Worm (Caenorhabditis elegans) whole organism, L4/young adult: ENCODE measurements around the gene F19B6.3.
A peak's percentile ranks its signal among the peaks of the same experiment; 100 is the strongest.

ENCODE experiments used
- W03F9.2 ChIP-seq: fragments of 150-350 bp; optimal IDR thresholded peaks from 2 replicates; lab custom pipeline; 2014; ENCODE audit warnings: missing biosample characterization, missing genetic modification characterization
- dao-5 ChIP-seq: sonication (generic microtip); optimal IDR thresholded peaks from 2 replicates; lab custom pipeline; 2016; ENCODE audit warnings: missing genotype, missing genetic modification characterization, moderate library complexity, missing compliant biosample characterization
- him-1 ChIP-seq: sonication (generic microtip); optimal IDR thresholded peaks from 2 replicates; lab custom pipeline; 2016; ENCODE audit warnings: missing genotype, missing genetic modification reagents, missing genetic modification characterization, missing compliant biosample characterization

The F19B6.3 gene

DNA sequence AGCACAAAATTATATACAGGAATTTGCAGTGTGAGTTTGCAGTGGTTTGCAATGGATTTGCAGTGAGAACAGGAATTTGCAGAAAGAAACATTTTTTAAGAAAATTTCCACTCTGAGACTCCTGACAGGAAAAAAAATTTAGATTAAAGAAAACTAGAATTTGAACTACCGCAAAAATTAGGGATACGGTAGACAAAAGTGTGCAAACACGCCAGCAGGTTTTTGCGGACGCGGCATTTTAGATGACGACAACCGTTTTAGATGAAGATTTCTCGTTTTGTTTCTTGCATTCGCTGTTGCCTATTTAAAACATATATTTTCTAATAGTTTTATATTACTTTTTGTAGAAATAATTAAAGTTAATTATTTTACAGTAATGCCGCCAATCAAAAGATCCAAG is 44.8 kb downstream of the F19B6.3 start, which contains the start of gene wdr-46:
TSS of gene wdr-46 (plus strand) at position 375 of the 400 bp plus-strand sequence.
- no peak for TF ChIP-seq dao-5 (tag; lab: Kevin White, UChicago)
- TF ChIP-seq him-1 (tag; lab: Kevin White, UChicago), result peak; percentile 70
- TF ChIP-seq W03F9.2 (tag; lab: Kevin White, UChicago), result peak; percentile 86

ce11 chrIV:12376021-12376420 is 49.0 kb downstream of the F19B6.3 start, which contains the start of gene atz-1:
Gene atz-1 (minus strand): TSS chrIV:12376121.
- TF ChIP-seq him-1 (tag; lab: Kevin White, UChicago), result no peak
- no peak for TF ChIP-seq dao-5 (tag; lab: Kevin White, UChicago)
- TF ChIP-seq W03F9.2 (tag; lab: Kevin White, UChicago), result no peak
